Fruit fly (Drosophila melanogaster) whole organism, pupa: ENCODE measurements around the gene CG7102.

ENCODE experiments used
- CG15710 ChIP-seq: fragments of 200-800 bp; sonication (Bioruptor generic); optimal IDR thresholded peaks from 2 replicates; lab custom pipeline; 2018; ENCODE audit warnings: missing biosample characterization, mild to moderate bottlenecking, missing genetic modification characterization, moderate library complexity
- CG34367 ChIP-seq: fragments of 200-800 bp; sonication (Bioruptor generic); optimal IDR thresholded peaks from 2 replicates; lab custom pipeline; 2018; ENCODE audit warnings: missing biosample characterization, mild to moderate bottlenecking, missing genetic modification characterization
- D1 ChIP-seq: fragments of 200-800 bp; sonication (Bioruptor generic); optimal IDR thresholded peaks from 2 replicates; lab custom pipeline; 2018; ENCODE audit warnings: missing biosample characterization, mild to moderate bottlenecking, missing genetic modification characterization, moderate library complexity
- gl ChIP-seq: fragments of 200-800 bp; sonication (Bioruptor generic); optimal IDR thresholded peaks from 2 replicates; lab custom pipeline; 2018; ENCODE audit warnings: missing biosample characterization, mild to moderate bottlenecking, missing genetic modification characterization
- rn ChIP-seq: fragments of 200-800 bp; sonication (Bioruptor generic); IDR thresholded peaks from 2 replicates; pipeline ENCODE4 v1.3.6; 2022; ENCODE audit warnings: missing biosample characterization, missing genetic modification characterization

- TF ChIP-seq rn (GFP tag; lab: Robert Waterston, UW) (no peak), D1 (tag; lab: Kevin White, UChicago) (no peak), gl (tag; lab: Kevin White, UChicago) (no peak), CG34367 (no peak), CG15710 (no peak)
Observed at dm6 chr2L:7912878-7913277, 25.6 kb upstream of the CG7102 start.
